Worm (Caenorhabditis elegans) whole organism, L3 larva: ENCODE results near the gene glo-3.

Source experiments
- R02D3.7 ChIP-seq: fragments of 150-350 bp; optimal IDR thresholded peaks from 2 replicates; lab custom pipeline; 2014; ENCODE audit warnings: missing biosample characterization, missing genetic modification characterization
- ZK546.5 ChIP-seq: sonication (generic microtip); optimal IDR thresholded peaks from 2 replicates; lab custom pipeline; 2017; ENCODE audit warnings: missing biosample characterization, missing genetic modification characterization
- aly-2 ChIP-seq: fragments of 150-350 bp; optimal IDR thresholded peaks from 2 replicates; lab custom pipeline; 2014; ENCODE audit warnings: missing biosample characterization, missing genetic modification characterization
- ama-1 ChIP-seq: fragments of 150-350 bp; optimal IDR thresholded peaks from 2 replicates; lab custom pipeline; 2018
- ceh-16 ChIP-seq: sonication (generic microtip); optimal IDR thresholded peaks from 2 replicates; lab custom pipeline; 2017; ENCODE audit warnings: missing biosample characterization, missing genetic modification characterization
- ceh-28 ChIP-seq: fragments of 150-350 bp; optimal IDR thresholded peaks from 2 replicates; lab custom pipeline; 2014; ENCODE audit warnings: missing biosample characterization, missing genetic modification reagents, missing genetic modification characterization
- ceh-82 ChIP-seq: fragments of 150-350 bp; optimal IDR thresholded peaks from 2 replicates; lab custom pipeline; 2014; ENCODE audit warnings: missing biosample characterization, missing genetic modification characterization
- ceh-9 ChIP-seq: sonication (generic microtip); optimal IDR thresholded peaks from 2 replicates; lab custom pipeline; 2018; ENCODE audit warnings: missing biosample characterization, missing genetic modification characterization
- daf-12 ChIP-seq: fragments of 150-350 bp; optimal IDR thresholded peaks from 2 replicates; lab custom pipeline; 2014; ENCODE audit warnings: missing biosample characterization, missing genetic modification reagents, missing genetic modification characterization
- egl-27 ChIP-seq: sonication (generic microtip); optimal IDR thresholded peaks from 4 replicates; lab custom pipeline; 2017; ENCODE audit warnings: missing biosample characterization, missing genetic modification reagents, missing genetic modification characterization
- egl-5 ChIP-seq: fragments of 150-350 bp; optimal IDR thresholded peaks from 2 replicates; lab custom pipeline; 2017; ENCODE audit warnings: missing biosample characterization, missing genetic modification reagents, missing genetic modification characterization, inconsistent platforms
- elt-1 ChIP-seq: fragments of 150-350 bp; optimal IDR thresholded peaks from 2 replicates; lab custom pipeline; 2014; ENCODE audit warnings: missing biosample characterization, missing genetic modification characterization
- elt-2 ChIP-seq: sonication (generic microtip); optimal IDR thresholded peaks from 2 replicates; lab custom pipeline; 2016; ENCODE audit warnings: missing genetic modification reagents, mild to moderate bottlenecking, missing genetic modification characterization, missing compliant biosample characterization
- elt-3 ChIP-seq, 3 experiments: fragments of 150-350 bp in 1 of 3; sonication (generic microtip) in 2 of 3; optimal IDR thresholded peaks; 2 replicates in 2 of 3; 4 replicates in 1 of 3; lab custom pipeline; 2014 to 2017; ENCODE audit warnings: missing biosample characterization in 3 of 3, missing genetic modification characterization in 3 of 3
- eor-1 ChIP-seq, 2 experiments: fragments of 150-350 bp; optimal IDR thresholded peaks; 2 replicates each; lab custom pipeline; 2014 to 2018; ENCODE audit warnings: missing biosample characterization in 2 of 2, missing genetic modification characterization in 2 of 2
- fkh-10 ChIP-seq: sonication (generic microtip); optimal IDR thresholded peaks from 2 replicates; lab custom pipeline; 2017; ENCODE audit warnings: missing biosample characterization, missing genetic modification reagents, missing genetic modification characterization
- fkh-2 ChIP-seq: fragments of 150-350 bp; optimal IDR thresholded peaks from 2 replicates; lab custom pipeline; 2014; ENCODE audit warnings: missing biosample characterization, missing genetic modification reagents, missing genetic modification characterization
- fos-1 ChIP-seq: fragments of 150-350 bp; optimal IDR thresholded peaks from 2 replicates; lab custom pipeline; 2014; ENCODE audit warnings: missing biosample characterization, missing genetic modification characterization
- hmg-11 ChIP-seq: sonication (generic microtip); optimal IDR thresholded peaks from 2 replicates; lab custom pipeline; 2016; ENCODE audit warnings: missing genetic modification characterization, missing compliant biosample characterization
- jun-1 ChIP-seq: fragments of 150-350 bp; optimal IDR thresholded peaks from 2 replicates; lab custom pipeline; 2014; ENCODE audit warnings: missing biosample characterization, missing genetic modification reagents, missing genetic modification characterization
- lin-15B ChIP-seq: fragments of 150-350 bp; optimal IDR thresholded peaks from 2 replicates; lab custom pipeline; 2014; ENCODE audit warnings: missing biosample characterization, missing genetic modification characterization
- lin-39 ChIP-seq: fragments of 150-350 bp; optimal IDR thresholded peaks from 2 replicates; lab custom pipeline; 2018; ENCODE audit warnings: missing biosample characterization, missing genetic modification reagents, missing genetic modification characterization
- lsy-12 ChIP-seq: sonication (generic microtip); optimal IDR thresholded peaks from 2 replicates; lab custom pipeline; 2016; ENCODE audit warnings: mild to moderate bottlenecking, missing genetic modification characterization, missing compliant biosample characterization
- mdl-1 ChIP-seq: fragments of 150-350 bp; optimal IDR thresholded peaks from 2 replicates; lab custom pipeline; 2014; ENCODE audit warnings: missing biosample characterization, missing genetic modification characterization
- mml-1 ChIP-seq: fragments of 150-350 bp; sonication (generic microtip); optimal IDR thresholded peaks from 3 replicates; lab custom pipeline; 2014; ENCODE audit warnings: missing biosample characterization, missing genetic modification characterization
- nfya-1 ChIP-seq: sonication (generic microtip); optimal IDR thresholded peaks from 2 replicates; lab custom pipeline; 2017; ENCODE audit warnings: missing genetic modification characterization, mild to moderate bottlenecking, missing compliant biosample characterization, antibody characterized with exemption, moderate library complexity; ENCODE audit not compliant: insufficient read depth
- nhr-11 ChIP-seq: fragments of 150-350 bp; optimal IDR thresholded peaks from 2 replicates; lab custom pipeline; 2014; ENCODE audit warnings: missing biosample characterization, missing genetic modification characterization
- nhr-12 ChIP-seq: fragments of 150-350 bp; optimal IDR thresholded peaks from 2 replicates; lab custom pipeline; 2014; ENCODE audit warnings: missing biosample characterization, missing genetic modification characterization
- nhr-23 ChIP-seq: fragments of 150-350 bp; optimal IDR thresholded peaks from 2 replicates; lab custom pipeline; 2014; ENCODE audit warnings: missing biosample characterization, missing genetic modification reagents, missing genetic modification characterization
- nhr-237 ChIP-seq: fragments of 150-350 bp; optimal IDR thresholded peaks from 2 replicates; lab custom pipeline; 2014; ENCODE audit warnings: missing biosample characterization, missing genetic modification characterization
- nhr-25 ChIP-seq: sonication (generic microtip); optimal IDR thresholded peaks from 2 replicates; lab custom pipeline; 2017; ENCODE audit warnings: missing biosample characterization, missing genetic modification characterization
- nhr-28 ChIP-seq: fragments of 150-350 bp; optimal IDR thresholded peaks from 2 replicates; lab custom pipeline; 2014; ENCODE audit warnings: missing biosample characterization, missing genetic modification characterization
- nhr-43 ChIP-seq: sonication (generic microtip); optimal IDR thresholded peaks from 2 replicates; lab custom pipeline; 2016; ENCODE audit warnings: mild to moderate bottlenecking, missing genetic modification characterization, missing compliant biosample characterization; ENCODE audit not compliant: poor library complexity, severe bottlenecking
- nhr-67 ChIP-seq: fragments of 150-350 bp; optimal IDR thresholded peaks from 2 replicates; lab custom pipeline; 2014; ENCODE audit warnings: missing biosample characterization, missing genetic modification characterization
- nhr-76 ChIP-seq: fragments of 150-350 bp; sonication (generic microtip); optimal IDR thresholded peaks from 5 replicates; lab custom pipeline; 2014; ENCODE audit warnings: missing biosample characterization, missing genetic modification characterization
- nhr-77 ChIP-seq: fragments of 150-350 bp; optimal IDR thresholded peaks from 2 replicates; lab custom pipeline; 2014; ENCODE audit warnings: missing biosample characterization, missing genetic modification characterization
- pha-4 ChIP-seq: fragments of 150-350 bp; optimal IDR thresholded peaks from 2 replicates; lab custom pipeline; 2014; ENCODE audit warnings: missing biosample characterization, missing genetic modification reagents, missing genetic modification characterization
- pqm-1 ChIP-seq: fragments of 150-350 bp; optimal IDR thresholded peaks from 2 replicates; lab custom pipeline; 2017; ENCODE audit warnings: missing biosample characterization, missing genetic modification characterization, inconsistent platforms
- sea-2 ChIP-seq: fragments of 150-350 bp; sonication (generic microtip); optimal IDR thresholded peaks from 4 replicates; lab custom pipeline; 2014; ENCODE audit warnings: missing biosample characterization, missing genetic modification reagents, missing genetic modification characterization
- skn-1 ChIP-seq: fragments of 150-350 bp; optimal IDR thresholded peaks from 2 replicates; lab custom pipeline; 2014; ENCODE audit warnings: missing biosample characterization, missing genetic modification characterization
- snpc-4 ChIP-seq: fragments of 150-350 bp; optimal IDR thresholded peaks from 2 replicates; lab custom pipeline; 2014; ENCODE audit warnings: missing biosample characterization, missing genetic modification characterization
- tbx-2 ChIP-seq: sonication (generic microtip); optimal IDR thresholded peaks from 2 replicates; lab custom pipeline; 2016; ENCODE audit warnings: mild to moderate bottlenecking, missing genetic modification characterization, missing compliant biosample characterization
- unc-39 ChIP-seq: sonication (generic microtip); optimal IDR thresholded peaks from 4 replicates; lab custom pipeline; 2017; ENCODE audit warnings: missing biosample characterization, missing genetic modification characterization
- unc-62 ChIP-seq: fragments of 150-350 bp; sonication (generic microtip); optimal IDR thresholded peaks from 4 replicates; lab custom pipeline; 2014; ENCODE audit warnings: missing biosample characterization, missing genetic modification reagents, missing genetic modification characterization
- zag-1 ChIP-seq: fragments of 150-350 bp; optimal IDR thresholded peaks from 2 replicates; lab custom pipeline; 2014; ENCODE audit warnings: missing biosample characterization, missing genetic modification characterization
- ztf-11 ChIP-seq: fragments of 150-350 bp; optimal IDR thresholded peaks from 2 replicates; lab custom pipeline; 2014; ENCODE audit warnings: missing biosample characterization, missing genetic modification characterization
- ztf-4 ChIP-seq: fragments of 150-350 bp; optimal IDR thresholded peaks from 2 replicates; lab custom pipeline; 2014; ENCODE audit warnings: missing biosample characterization, missing genetic modification characterization

glo-3 gene

DNA sequence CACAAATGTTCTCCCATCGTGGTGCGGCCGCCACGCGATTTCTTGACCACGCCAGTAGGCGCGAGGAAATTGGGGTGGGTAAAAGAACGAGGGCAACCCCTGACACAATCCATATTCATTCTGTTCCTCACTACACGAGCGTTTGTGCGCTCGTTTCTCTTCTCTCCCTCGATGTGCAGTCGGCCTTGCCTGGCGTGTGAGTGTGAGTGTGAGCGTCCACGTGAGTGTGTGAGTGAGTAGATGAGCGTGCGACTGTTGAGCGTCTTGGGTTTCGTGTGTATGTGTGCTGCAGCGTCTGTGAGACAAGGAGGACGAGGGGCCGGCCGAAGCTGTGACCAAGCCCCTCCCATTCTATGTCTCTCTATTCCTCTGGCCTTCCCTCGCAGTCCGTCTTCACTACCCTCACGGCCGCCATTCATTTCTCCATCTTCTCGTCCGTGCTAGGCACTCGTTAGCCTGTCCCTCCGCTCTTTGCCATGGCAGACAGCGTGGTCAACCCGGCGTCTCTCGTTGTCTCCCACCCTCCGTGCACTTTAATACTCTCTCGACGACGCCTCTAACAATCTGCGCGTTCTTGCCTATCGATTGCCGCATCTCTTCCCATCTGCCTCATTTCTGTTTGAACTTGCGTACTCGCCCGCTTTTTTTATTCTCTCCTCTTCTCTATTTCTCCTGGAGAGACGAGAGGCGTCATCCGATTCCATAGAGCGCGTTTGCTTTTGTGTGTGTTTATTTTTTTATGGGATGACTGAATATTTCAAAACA, 35.1 kb downstream of the glo-3 start:
- TF ChIP-seq lin-15B (peak; percentile 90), ama-1 (peak; percentile 79), ceh-16 (tag; lab: Kevin White, UChicago) (no peak), mdl-1 (tag; lab: Kevin White, UChicago) (peak; percentile 96), aly-2 (peak; percentile 77), nhr-28 (no peak), sea-2 (peak; percentile 98), pha-4 (tag; lab: Kevin White, UChicago) (peak; percentile 98), nhr-43 (tag; lab: Kevin White, UChicago) (peak; percentile 90), unc-62 (GFP tag; lab: Kevin White, UChicago) (peak; percentile 61), skn-1 (tag; lab: Kevin White, UChicago) (peak; percentile 78), nhr-67 (tag; lab: Kevin White, UChicago) (peak; percentile 47), egl-27 (tag; lab: Kevin White, UChicago) (peak; percentile 63), nhr-11 (tag; lab: Kevin White, UChicago) (peak; percentile 72), hmg-11 (peak; percentile 100), ztf-4 (tag; lab: Kevin White, UChicago) (no peak), nfya-1 (peak; percentile 94), pqm-1 (tag; lab: Kevin White, UChicago) (peak; percentile 73), elt-1 (tag; lab: Kevin White, UChicago) (peak; percentile 80), zag-1 (tag; lab: Kevin White, UChicago) (peak; percentile 77), fkh-2 (tag; lab: Kevin White, UChicago) (no peak), snpc-4 (tag; lab: Kevin White, UChicago) (peak; percentile 80), unc-39 (tag; lab: Kevin White, UChicago) (no peak), ceh-82 (tag; lab: Kevin White, UChicago) (peak; percentile 86), eor-1 (tag; optimal IDR thresholded peaks at IDR 0.05; lab: Kevin White, UChicago) (peak in 1 of 2 experiments; percentile 43), nhr-25 (peak; percentile 94), fos-1 (peak; percentile 39), nhr-76 (no peak), elt-2 (peak; percentile 91), tbx-2 (tag; lab: Kevin White, UChicago) (peak; percentile 94), jun-1 (tag; lab: Kevin White, UChicago) (peak; percentile 84), egl-5 (peak; percentile 86), lin-39 (peak; percentile 93), daf-12 (peak; percentile 13), elt-3 (tag; optimal IDR thresholded peaks at IDR 0.05; lab: Kevin White, UChicago) (peak in 1 of 3 experiments; percentile 59), fkh-10 (peak; percentile 80), ztf-11 (peak; percentile 31), ceh-28 (tag; lab: Kevin White, UChicago) (peak; percentile 98), nhr-237 (tag; lab: Kevin White, UChicago) (no peak), nhr-77 (peak; percentile 71), nhr-12 (no peak), mml-1 (tag; lab: Kevin White, UChicago) (no peak), ceh-9 (tag; lab: Kevin White, UChicago) (no peak), nhr-23 (tag; lab: Kevin White, UChicago) (peak; percentile 94), ZK546.5 (no peak), lsy-12 (tag; lab: Kevin White, UChicago) (peak; percentile 93), R02D3.7 (tag; lab: Kevin White, UChicago) (peak; percentile 80)
